Worm (Caenorhabditis elegans): ENCODE results near the gene rbg-1.

- TF ChIP-seq nhr-237 (tag; optimal IDR thresholded peaks at IDR 0.05) (no peak), ZK546.5 (tag; optimal IDR thresholded peaks at IDR 0.05) (no peak), nhr-10 (tag; optimal IDR thresholded peaks at IDR 0.05) (no peak), dmd-4 (tag; optimal IDR thresholded peaks at IDR 0.05) (no peak), nhr-12 (tag; optimal IDR thresholded peaks at IDR 0.05) (no peak), Y55F3AM.14 (GFP tag; optimal IDR thresholded peaks at IDR 0.05) (no peak), crh-2 (tag; optimal IDR thresholded peaks at IDR 0.05) (no peak), snpc-4 (tag; optimal IDR thresholded peaks at IDR 0.05) (no peak), nhr-77 (tag; optimal IDR thresholded peaks at IDR 0.05) (no peak), mdl-1 (tag; optimal IDR thresholded peaks at IDR 0.05) (no peak), elt-3 (tag; optimal IDR thresholded peaks at IDR 0.05) (no peak)
Measured at ce11 chrX:14982525-14982924, 808 bp upstream of the rbg-1 start, which contains the start of gene plp-2.

Measured in whole organism, L2 larva.